Worm (Caenorhabditis elegans): Measurements from ENCODE around the gene F31E3.6.

The F31E3.6 gene

ce11 chrIII:6991465-6991864 lies 9.6 kb downstream of the F31E3.6 start:
- TF ChIP-seq let-607 (tag; optimal IDR thresholded peaks at IDR 0.05) (peak in 1 of 2 experiments; percentile 20), cebp-1 (GFP tag; IDR thresholded peaks at IDR 0.05) (no peak), cebp-1 (tag; optimal IDR thresholded peaks at IDR 0.05) (peak; percentile 36), nhr-80 (tag; optimal IDR thresholded peaks at IDR 0.05) (peak; percentile 71), nhr-179 (tag; optimal IDR thresholded peaks at IDR 0.05) (no peak), Y53G8AR.9 (GFP tag; conservative IDR thresholded peaks at IDR 0.05) (0 out of 2 replicates have a peak, but pooled peaks have one; percentile 31), pha-4 (tag; optimal IDR thresholded peaks at IDR 0.05) (peak; percentile 12)

ce11 chrIII:6992496-6992895 lies 10.6 kb downstream of the F31E3.6 start:
- TF ChIP-seq cebp-1 (GFP tag; IDR thresholded peaks at IDR 0.05): no peak
- TF ChIP-seq cebp-1 (tag; optimal IDR thresholded peaks at IDR 0.05): peak; percentile 52
- TF ChIP-seq K11D2.4 (GFP tag; IDR thresholded peaks at IDR 0.05): no peak
- 0 out of 2 replicates have a peak, but pooled peaks have one; percentile 41 for TF ChIP-seq lin-26 (GFP tag; IDR thresholded peaks at IDR 0.05)
- no peak for TF ChIP-seq F49E8.2 (tag; optimal IDR thresholded peaks at IDR 0.05; ENCODE audit: insufficient read depth)
- TF ChIP-seq nhr-80 (tag; optimal IDR thresholded peaks at IDR 0.05): peak; percentile 27

- no peak for TF ChIP-seq lin-40 (tag; optimal IDR thresholded peaks at IDR 0.05)
- TF ChIP-seq F55B11.4 (tag; optimal IDR thresholded peaks at IDR 0.05; ENCODE audit: borderline replicate concordance, insufficient read depth): no peak
- TF ChIP-seq K12H6.12 (tag; optimal IDR thresholded peaks at IDR 0.05): no peak
- no peak for TF ChIP-seq snpc-1.3 (tag; optimal IDR thresholded peaks at IDR 0.05; ENCODE audit: insufficient read depth)
- TF ChIP-seq xnd-1 (tag; optimal IDR thresholded peaks at IDR 0.05): no peak
- no peak for TF ChIP-seq lag-1 (GFP tag; IDR thresholded peaks at IDR 0.05)
- TF ChIP-seq pbrm-1 (GFP tag; IDR thresholded peaks at IDR 0.05): no peak
- no peak for TF ChIP-seq F39B2.1 (GFP tag; IDR thresholded peaks at IDR 0.05)
- no peak for TF ChIP-seq Y53F4B.3 (GFP tag; IDR thresholded peaks at IDR 0.05)
- TF ChIP-seq lin-26 (GFP tag; IDR thresholded peaks at IDR 0.05): no peak
- TF ChIP-seq F22D6.2 (tag; optimal IDR thresholded peaks at IDR 0.05): no peak
These were observed 11.3 kb downstream of the F31E3.6 start for ce11 chrIII:6993179-6993578.

ce11 chrIII:7002143-7002542 lies 20.3 kb downstream of the F31E3.6 start:
- TF ChIP-seq let-526 (GFP tag; IDR thresholded peaks at IDR 0.05) (no peak), ZK185.1 (tag; optimal IDR thresholded peaks at IDR 0.05; ENCODE audit: poor library complexity, severe bottlenecking) (no peak), pha-4 (tag; optimal IDR thresholded peaks at IDR 0.05) (no peak), T07F8.4 (tag; optimal IDR thresholded peaks at IDR 0.05) (no peak), lsl-1 (GFP tag; optimal IDR thresholded peaks at IDR 0.05) (no peak), efl-1 (GFP tag; optimal IDR thresholded peaks at IDR 0.05) (no peak), tbp1 (GFP tag; optimal IDR thresholded peaks at IDR 0.05) (no peak), aptf-3 (GFP tag; IDR thresholded peaks at IDR 0.05) (no peak), hlh-12 (tag; optimal IDR thresholded peaks at IDR 0.05) (no peak), attf-5 (GFP tag; optimal IDR thresholded peaks at IDR 0.05) (no peak), ceh-27 (GFP tag; optimal IDR thresholded peaks at IDR 0.05) (no peak), gei-17 (GFP tag; optimal IDR thresholded peaks at IDR 0.05) (no peak), aptf-2 (GFP tag; conservative IDR thresholded peaks at IDR 0.05) (no peak), tlf-1 (GFP tag; optimal IDR thresholded peaks at IDR 0.05) (no peak), mcd-1 (GFP tag; IDR thresholded peaks at IDR 0.05) (no peak), atf-7 (tag; optimal IDR thresholded peaks at IDR 0.05) (no peak), F22D6.2 (tag; optimal IDR thresholded peaks at IDR 0.05) (no peak)

All from whole organism, young adult.